Worm (Caenorhabditis elegans): Measurements from ENCODE around the gene Y34B4A.7.

DNA sequence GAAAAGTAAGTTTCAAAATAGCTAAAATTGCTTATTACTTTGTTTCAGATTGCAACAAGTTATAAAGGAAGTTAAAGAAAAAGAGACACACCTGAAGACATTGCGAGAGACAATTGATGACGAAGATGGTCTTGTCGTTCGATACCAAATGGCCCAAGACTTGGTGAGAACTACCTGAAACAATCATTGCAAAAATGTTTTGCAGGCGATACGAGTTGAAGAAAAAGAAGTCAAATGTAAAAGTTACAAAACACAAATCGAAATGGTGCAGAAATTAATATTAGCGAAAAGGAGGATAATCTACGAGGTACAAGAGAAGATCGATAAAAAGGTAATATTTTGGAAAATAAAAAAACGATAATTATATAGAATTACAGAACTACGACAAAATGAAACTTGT, 35.5 kb downstream of the Y34B4A.7 start, which contains the start of gene rga-8:
- TF ChIP-seq aly-2 (tag; optimal IDR thresholded peaks at IDR 0.05): no peak
- no peak for TF ChIP-seq nhr-77 (tag; optimal IDR thresholded peaks at IDR 0.05)
- TF ChIP-seq nhr-129 (tag; optimal IDR thresholded peaks at IDR 0.05): no peak
- no peak for TF ChIP-seq nhr-237 (tag; optimal IDR thresholded peaks at IDR 0.05)
- TF ChIP-seq C34F6.9 (tag; optimal IDR thresholded peaks at IDR 0.05): no peak
- no peak for TF ChIP-seq nhr-23 (tag; optimal IDR thresholded peaks at IDR 0.05)
- TF ChIP-seq lin-13 (GFP tag; optimal IDR thresholded peaks at IDR 0.05): no peak
- TF ChIP-seq fos-1 (tag; optimal IDR thresholded peaks at IDR 0.05): no peak
